Worm (Caenorhabditis elegans): ENCODE data around the gene dop-4.
A peak's percentile ranks its signal among the peaks of the same experiment; 100 is the strongest.

Gene dop-4

DNA sequence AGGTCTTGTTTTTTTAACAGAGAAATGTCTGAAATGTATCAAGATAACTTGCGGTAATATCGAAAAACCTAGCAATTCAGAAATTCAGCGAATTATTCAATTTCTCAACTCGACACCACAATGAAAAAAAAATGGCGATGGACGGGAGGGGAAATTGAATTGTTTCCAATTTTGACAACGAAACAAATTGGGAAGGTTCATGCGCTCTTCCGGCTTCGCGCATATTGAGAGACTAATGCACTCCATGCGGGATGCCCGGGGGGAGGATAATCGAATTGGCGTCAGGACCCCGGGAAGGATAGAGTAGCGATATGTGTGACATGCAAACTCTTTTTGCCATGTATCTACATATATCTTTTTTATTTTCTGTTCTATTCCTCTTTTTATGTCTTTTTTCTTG lies 29.7 kb upstream of the dop-4 start:
- TF ChIP-seq ceh-39 (tag; optimal IDR thresholded peaks at IDR 0.05) (no peak), ces-1 (GFP tag; optimal IDR thresholded peaks at IDR 0.05) (peak; percentile 97)

DNA sequence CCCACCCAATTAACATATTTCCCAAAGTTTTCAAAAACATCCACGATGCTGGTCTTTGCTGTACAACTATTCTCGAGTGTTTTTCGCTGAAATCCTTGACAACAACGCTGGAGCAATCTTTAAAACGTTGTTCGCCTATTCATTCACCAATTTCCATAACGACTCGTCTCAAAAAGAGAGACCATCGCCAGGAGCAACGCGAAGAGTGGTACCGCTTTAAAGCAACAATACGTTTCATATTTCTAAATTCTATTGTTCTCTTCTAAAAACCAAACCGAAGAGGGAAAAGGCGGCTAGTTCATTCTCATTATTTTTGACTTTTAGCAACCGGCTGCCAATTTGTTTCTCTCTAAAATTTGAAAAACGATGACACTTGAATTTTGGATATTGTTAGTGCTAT lies 24.5 kb upstream of the dop-4 start, which contains the start of gene C25G6.1:
C25G6.1 (plus strand) TSS at position 301 of the 400 bp plus-strand sequence.
- TF ChIP-seq unc-62 (GFP tag; optimal IDR thresholded peaks at IDR 0.05), result no peak

DNA sequence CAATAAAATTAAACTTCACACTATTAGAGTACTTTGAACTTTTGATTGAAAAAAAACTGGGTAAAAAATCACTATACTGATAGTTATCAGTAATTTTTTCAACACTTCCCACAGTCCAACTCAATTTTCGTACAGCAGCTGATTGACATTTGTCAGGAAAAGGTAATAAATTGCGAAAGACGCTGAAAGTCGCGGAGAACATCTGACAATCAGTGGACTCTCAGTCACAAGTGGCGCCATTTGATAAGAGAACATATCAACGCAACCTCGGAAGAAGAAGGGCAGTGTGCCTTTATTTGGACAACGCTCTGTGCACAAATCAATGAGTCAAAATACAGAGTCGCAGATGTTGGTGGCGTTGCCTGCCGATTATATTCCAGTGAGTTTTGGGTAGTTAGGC lies 22.5 kb upstream of the dop-4 start, which contains the start of gene C52B11.5:
C52B11.5 (plus strand) TSS at position 250 of the 400 bp plus-strand sequence.
- TF ChIP-seq nhr-76 (tag; optimal IDR thresholded peaks at IDR 0.05) (no peak), nhr-12 (tag; optimal IDR thresholded peaks at IDR 0.05) (no peak), blmp-1 (tag; optimal IDR thresholded peaks at IDR 0.05) (no peak), M03D4.4 (tag; optimal IDR thresholded peaks at IDR 0.05) (no peak), drap-1 (GFP tag; optimal IDR thresholded peaks at IDR 0.05) (no peak), nhr-237 (tag; optimal IDR thresholded peaks at IDR 0.05) (no peak), lin-13 (tag; optimal IDR thresholded peaks at IDR 0.05) (no peak), sem-2 (GFP tag; optimal IDR thresholded peaks at IDR 0.05) (no peak), zip-8 (tag; optimal IDR thresholded peaks at IDR 0.05) (no peak), tbx-8 (GFP tag; optimal IDR thresholded peaks at IDR 0.05) (no peak), elt-3 (tag; optimal IDR thresholded peaks at IDR 0.05) (no peak), cnd-1 (tag; optimal IDR thresholded peaks at IDR 0.05) (no peak), ces-1 (GFP tag; optimal IDR thresholded peaks at IDR 0.05) (no peak)

DNA sequence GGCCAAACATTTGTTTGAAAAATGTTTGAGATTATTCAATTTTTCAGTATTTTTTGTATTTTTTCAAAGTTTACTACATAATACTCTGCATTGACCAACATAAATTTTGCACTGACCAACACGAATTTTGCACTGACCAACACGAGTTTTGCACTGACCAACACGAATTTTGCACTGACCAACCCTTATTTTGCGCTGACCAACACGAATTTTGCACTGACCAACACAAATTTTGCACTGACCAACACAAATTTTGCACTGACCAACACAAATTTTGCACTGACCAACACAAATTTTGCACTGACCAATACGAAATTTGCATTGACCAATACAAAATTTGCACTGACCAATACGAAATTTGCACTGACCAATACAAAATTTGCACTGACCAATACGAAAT lies 2.2 kb upstream of the dop-4 start:
- TF ChIP-seq nhr-76 (tag; optimal IDR thresholded peaks at IDR 0.05) (no peak), mep-1 (tag; optimal IDR thresholded peaks at IDR 0.05) (no peak)

DNA sequence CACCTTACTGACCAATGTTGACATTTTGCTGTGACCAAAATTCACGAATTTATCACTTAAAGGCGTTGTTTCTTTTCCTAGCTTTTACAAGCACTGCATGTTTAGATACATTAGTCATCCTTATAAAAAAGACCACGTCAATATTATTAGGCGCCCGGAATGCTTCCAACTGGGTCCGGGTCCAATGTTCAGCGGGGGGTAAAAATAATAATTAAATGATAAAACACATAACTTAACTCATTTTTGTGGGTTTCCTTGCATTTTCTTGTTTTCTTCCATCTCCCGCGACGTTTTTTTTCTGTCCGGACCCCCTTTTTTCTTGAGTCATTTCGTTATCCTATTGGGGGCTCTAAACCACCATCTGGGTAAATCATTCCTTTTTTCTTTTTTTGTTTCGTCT lies 1.6 kb upstream of the dop-4 start:
- no peak for TF ChIP-seq ces-1 (GFP tag; optimal IDR thresholded peaks at IDR 0.05)
- TF ChIP-seq sptf-1 (tag; optimal IDR thresholded peaks at IDR 0.05), result no peak
- TF ChIP-seq bed-3 (GFP tag; optimal IDR thresholded peaks at IDR 0.05), result no peak
- TF ChIP-seq lin-13 (tag; optimal IDR thresholded peaks at IDR 0.05), result no peak
- TF ChIP-seq hlh-1 (tag; optimal IDR thresholded peaks at IDR 0.05), result no peak
- no peak for TF ChIP-seq elt-1 (tag; optimal IDR thresholded peaks at IDR 0.05; ENCODE audit: borderline replicate concordance, insufficient read depth)
- no peak for TF ChIP-seq M03D4.4 (tag; optimal IDR thresholded peaks at IDR 0.05)
- TF ChIP-seq elt-3 (tag; optimal IDR thresholded peaks at IDR 0.05), result no peak
- no peak for TF ChIP-seq pha-4 (tag; optimal IDR thresholded peaks at IDR 0.05)
- TF ChIP-seq zip-8 (tag; optimal IDR thresholded peaks at IDR 0.05), result no peak
- TF ChIP-seq mep-1 (tag; optimal IDR thresholded peaks at IDR 0.05), result no peak
- TF ChIP-seq drap-1 (GFP tag; optimal IDR thresholded peaks at IDR 0.05), result no peak
- TF ChIP-seq nhr-12 (tag; optimal IDR thresholded peaks at IDR 0.05), result no peak
- no peak for TF ChIP-seq ham-2 (GFP tag; optimal IDR thresholded peaks at IDR 0.05)
- TF ChIP-seq lsy-2 (tag; optimal IDR thresholded peaks at IDR 0.05), result no peak
- TF ChIP-seq ceh-39 (tag; optimal IDR thresholded peaks at IDR 0.05), result no peak
- no peak for TF ChIP-seq unc-62 (GFP tag; optimal IDR thresholded peaks at IDR 0.05)
- no peak for TF ChIP-seq mls-2 (tag; optimal IDR thresholded peaks at IDR 0.05)
- no peak for TF ChIP-seq nhr-76 (tag; optimal IDR thresholded peaks at IDR 0.05)
- TF ChIP-seq snpc-4 (tag; optimal IDR thresholded peaks at IDR 0.05), result no peak

DNA sequence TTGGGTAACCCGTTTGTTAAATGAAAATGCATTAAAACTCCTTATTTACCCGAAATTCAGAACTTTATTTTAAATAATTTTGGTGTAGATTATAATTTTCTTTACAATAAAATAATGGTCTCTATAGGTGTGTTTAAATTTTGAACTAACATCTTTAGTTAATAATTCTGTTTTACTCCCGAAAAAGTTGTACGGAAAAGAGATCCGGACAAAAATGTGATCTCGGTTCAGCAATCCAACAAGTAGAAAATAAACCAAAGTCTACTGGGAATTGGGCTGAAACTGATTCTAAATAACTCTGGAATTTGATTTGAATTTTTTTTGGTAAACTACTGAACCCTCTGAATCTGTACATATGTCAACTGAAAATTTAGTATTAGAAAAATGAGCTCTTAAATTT lies 660 bp downstream of the dop-4 start:
- no peak for TF ChIP-seq zip-8 (tag; optimal IDR thresholded peaks at IDR 0.05)
- no peak for TF ChIP-seq nhr-237 (tag; optimal IDR thresholded peaks at IDR 0.05)
- no peak for TF ChIP-seq flh-1 (GFP tag; optimal IDR thresholded peaks at IDR 0.05)
- TF ChIP-seq cnd-1 (tag; optimal IDR thresholded peaks at IDR 0.05), result no peak
- TF ChIP-seq elt-3 (tag; optimal IDR thresholded peaks at IDR 0.05), result no peak
- no peak for TF ChIP-seq sem-2 (GFP tag; optimal IDR thresholded peaks at IDR 0.05)
- no peak for TF ChIP-seq ham-2 (GFP tag; optimal IDR thresholded peaks at IDR 0.05)
- TF ChIP-seq mep-1 (tag; optimal IDR thresholded peaks at IDR 0.05), result no peak

DNA sequence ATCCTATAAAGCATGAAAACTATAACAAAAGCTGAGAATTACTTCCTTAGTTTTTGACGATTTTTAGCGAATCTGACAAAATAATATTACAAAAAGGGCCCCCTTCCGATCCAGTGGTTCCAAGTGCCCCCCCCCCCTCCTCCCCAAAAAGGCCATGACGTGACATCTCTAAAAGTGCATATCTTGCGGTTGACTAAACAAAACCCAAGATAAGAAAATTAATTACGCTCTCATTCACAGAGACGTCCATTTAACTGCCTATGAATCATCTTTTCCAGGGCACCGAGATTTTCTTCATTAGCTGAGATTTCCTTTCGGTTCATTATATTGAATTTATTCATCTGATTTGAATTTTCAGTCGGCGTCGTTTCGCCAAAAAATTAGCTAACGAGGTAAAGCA lies 4.8 kb downstream of the dop-4 start, which contains the start of gene inso-1:
inso-1 (plus strand) TSS at position 301 of the 400 bp plus-strand sequence.
- TF ChIP-seq ztf-11 (tag; optimal IDR thresholded peaks at IDR 0.05), result no peak

Measured in whole organism, mixed stage, embryonic.